Worm (Caenorhabditis elegans) whole organism, mixed stage, embryonic: ENCODE measurements around the gene ZK856.18.

ENCODE experiments used
- mep-1 ChIP-seq: fragments of 150-350 bp; optimal IDR thresholded peaks from 2 replicates; lab custom pipeline; 2017; ENCODE audit warnings: missing biosample characterization, missing genetic modification reagents, missing genetic modification characterization, inconsistent platforms
- unc-39 ChIP-seq: fragments of 150-350 bp; optimal IDR thresholded peaks from 2 replicates; lab custom pipeline; 2014; ENCODE audit warnings: missing biosample characterization, missing genetic modification characterization
- unc-62 ChIP-seq: fragments of 150-350 bp; optimal IDR thresholded peaks from 2 replicates; lab custom pipeline; 2014; ENCODE audit warnings: missing biosample characterization, missing genetic modification reagents, missing genetic modification characterization

ce11 chrV:10224619-10225018, 38.8 kb upstream of the ZK856.18 start:
- TF ChIP-seq mep-1: no peak
- TF ChIP-seq unc-39: no peak
- TF ChIP-seq unc-62 (GFP tag; lab: Kevin White, UChicago): no peak
